Fruit fly (Drosophila melanogaster): ENCODE measurements around the gene Rpn13R.

Rpn13R gene

DNA sequence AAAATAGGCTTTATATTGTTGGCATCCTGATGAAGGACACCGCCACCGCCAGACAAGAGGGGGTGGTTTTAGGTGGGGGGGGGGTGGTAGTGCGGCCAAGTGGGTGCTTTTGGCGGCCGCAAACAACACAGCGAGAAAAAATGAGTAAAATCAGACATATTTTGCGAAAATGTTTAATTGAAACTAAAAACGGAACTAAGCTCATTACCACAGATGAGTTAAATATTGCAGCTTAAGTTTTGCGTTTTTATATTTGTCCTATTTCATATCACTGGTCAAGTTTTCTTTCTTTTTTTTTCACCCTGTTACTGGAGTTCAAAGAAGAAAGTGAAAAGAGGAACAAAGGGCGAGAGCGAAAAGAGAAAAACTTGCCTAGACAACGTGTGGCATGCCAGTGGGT is 37.8 kb upstream of the Rpn13R start (continued):
- peak; percentile 12 for TF ChIP-seq Sry-δ (GFP tag; optimal IDR thresholded peaks at IDR 0.05)
- no peak for TF ChIP-seq CG12236 (GFP tag; optimal IDR thresholded peaks at IDR 0.05)
- 0 out of 2 replicates have a peak, but pooled peaks have one; percentile 30 for TF ChIP-seq Gsc (GFP tag; IDR thresholded peaks at IDR 0.05)
- no peak for TF ChIP-seq inv (GFP tag; IDR thresholded peaks at IDR 0.05; ENCODE audit: partially characterized antibody)
- no peak for TF ChIP-seq B-H2 (GFP tag; optimal IDR thresholded peaks at IDR 0.05)
- peak; percentile 69 for TF ChIP-seq phol (tag; optimal IDR thresholded peaks at IDR 0.05)
- no peak for TF ChIP-seq Lim3 (GFP tag; IDR thresholded peaks at IDR 0.05)
- TF ChIP-seq CG2202 (tag; optimal IDR thresholded peaks at IDR 0.05) = peak; percentile 29
- TF ChIP-seq Hr39 (optimal IDR thresholded peaks at IDR 0.05) = no peak
- TF ChIP-seq stwl (tag; optimal IDR thresholded peaks at IDR 0.05) = no peak
- peak; percentile 34 for TF ChIP-seq pum (GFP tag; optimal IDR thresholded peaks at IDR 0.05)
- no peak for TF ChIP-seq lov (optimal IDR thresholded peaks at IDR 0.05)
- TF ChIP-seq lov (GFP tag; IDR thresholded peaks at IDR 0.05) = 0 out of 3 replicates have a peak, but pooled peaks have one; percentile 52
- peak; percentile 49; the same call in 1 of the 3 replicates for TF ChIP-seq H15 (GFP tag; IDR thresholded peaks at IDR 0.05)
- no peak for TF ChIP-seq ato (GFP tag; IDR thresholded peaks at IDR 0.05; ENCODE audit: partially characterized antibody)
- TF ChIP-seq Six4 (GFP tag; optimal IDR thresholded peaks at IDR 0.05) = no peak
- no peak for TF ChIP-seq Ravus (GFP tag; IDR thresholded peaks at IDR 0.05)
- no peak for TF ChIP-seq da (GFP tag; optimal IDR thresholded peaks at IDR 0.05)
- TF ChIP-seq Oli (tag; optimal IDR thresholded peaks at IDR 0.05) = peak; percentile 71
- TF ChIP-seq slbo (GFP tag; IDR thresholded peaks at IDR 0.05) = peak; percentile 79
- TF ChIP-seq ap (GFP tag; IDR thresholded peaks at IDR 0.05) = peak; percentile 60
- peak; percentile 59; the same call in 1 of the 3 replicates for TF ChIP-seq otp (GFP tag; IDR thresholded peaks at IDR 0.05)
- TF ChIP-seq Dll (GFP tag; IDR thresholded peaks at IDR 0.05; ENCODE audit: partially characterized antibody) = no peak
- peak; percentile 71 for TF ChIP-seq ranshi (GFP tag; IDR thresholded peaks at IDR 0.05)
- TF ChIP-seq nerfin-1 (tag; optimal IDR thresholded peaks at IDR 0.05) = peak; percentile 49
- TF ChIP-seq Taf1 (GFP tag; IDR thresholded peaks at IDR 0.05) = 0 out of 2 replicates have a peak, but pooled peaks have one; percentile 21
- no peak for TF ChIP-seq CG1647 (GFP tag; optimal IDR thresholded peaks at IDR 0.05)
- peak; percentile 62; the same call in 1 of the 2 replicates for TF ChIP-seq ttk (GFP tag; IDR thresholded peaks at IDR 0.05)
- peak; percentile 35 for TF ChIP-seq CG12104 (GFP tag; optimal IDR thresholded peaks at IDR 0.05)
- no peak for TF ChIP-seq Dref (GFP tag; IDR thresholded peaks at IDR 0.05)
- TF ChIP-seq row (GFP tag; IDR thresholded peaks at IDR 0.05) = peak; percentile 85
- peak; percentile 59; the same call in 1 of the 2 replicates for TF ChIP-seq rib (GFP tag; IDR thresholded peaks at IDR 0.05)
- TF ChIP-seq her (GFP tag; optimal IDR thresholded peaks at IDR 0.05) = peak; percentile 62
- no peak for TF ChIP-seq ham (GFP tag; IDR thresholded peaks at IDR 0.05)
- TF ChIP-seq CG14860 (GFP tag; IDR thresholded peaks at IDR 0.05; ENCODE audit: partially characterized antibody) = no peak
- no peak for TF ChIP-seq CTCF (GFP tag; optimal IDR thresholded peaks at IDR 0.05)
- peak; percentile 54; the same call in 1 of the 2 replicates for TF ChIP-seq wor (GFP tag; IDR thresholded peaks at IDR 0.05)
- peak; percentile 71 for TF ChIP-seq CG32532 (GFP tag; IDR thresholded peaks at IDR 0.05)
- peak; percentile 40 for TF ChIP-seq salm (tag; optimal IDR thresholded peaks at IDR 0.05)
- no peak for TF ChIP-seq tup (GFP tag; optimal IDR thresholded peaks at IDR 0.05)
- TF ChIP-seq CG30020 (tag; optimal IDR thresholded peaks at IDR 0.05) = no peak
- TF ChIP-seq ind (GFP tag; optimal IDR thresholded peaks at IDR 0.05) = peak; percentile 72
- peak; percentile 82 for TF ChIP-seq sisA (GFP tag; IDR thresholded peaks at IDR 0.05)
- TF ChIP-seq Mrtf (GFP tag; IDR thresholded peaks at IDR 0.05) = 0 out of 3 replicates have a peak, but pooled peaks have one; percentile 53
- peak; percentile 69 for TF ChIP-seq CG6854 (GFP tag; optimal IDR thresholded peaks at IDR 0.05)
- TF ChIP-seq abd-A (tag; optimal IDR thresholded peaks at IDR 0.05) = peak; percentile 43
- TF ChIP-seq Hr51 (GFP tag; optimal IDR thresholded peaks at IDR 0.05) = peak in 1 of 2 experiments; percentile 77
- TF ChIP-seq usp (GFP tag; optimal IDR thresholded peaks at IDR 0.05) = no peak
- peak; percentile 56 for TF ChIP-seq Hsf (GFP tag; optimal IDR thresholded peaks at IDR 0.05)
- peak; percentile 18 for TF ChIP-seq Lhr (GFP tag; optimal IDR thresholded peaks at IDR 0.05)
- TF ChIP-seq Max (GFP tag; optimal IDR thresholded peaks at IDR 0.05) = no peak
- no peak for TF ChIP-seq ac (GFP tag; optimal IDR thresholded peaks at IDR 0.05)
